Fruit fly (Drosophila melanogaster): Measurements from ENCODE around the gene CCAP.

Gene CCAP

dm6 chr3R:22726031-22726770 lies 24.3 kb upstream of the CCAP start, which contains the start of gene RNF220:
Gene RNF220 (minus strand): TSS chr3R:22726414.
- peak; percentile 32 for TF ChIP-seq Myc (optimal IDR thresholded peaks at IDR 0.05)
- peak; percentile 15 for TF ChIP-seq fru (GFP tag; optimal IDR thresholded peaks at IDR 0.05)
- no peak for TF ChIP-seq psq (GFP tag; optimal IDR thresholded peaks at IDR 0.05)
- TF ChIP-seq HLH106 (tag; optimal IDR thresholded peaks at IDR 0.05), result peak; percentile 30
- no peak for TF ChIP-seq Jra (GFP tag; optimal IDR thresholded peaks at IDR 0.05)

dm6 chr3R:22724149-22724973 lies 22.5 kb upstream of the CCAP start, which contains the start of gene Irp-1A:
Gene Irp-1A (minus strand): TSS chr3R:22724587.
- TF ChIP-seq Hr83 (GFP tag; optimal IDR thresholded peaks at IDR 0.05; ENCODE audit: poor library complexity, severe bottlenecking) (peak; percentile 80), usp (GFP tag; optimal IDR thresholded peaks at IDR 0.05) (no peak), Jra (GFP tag; optimal IDR thresholded peaks at IDR 0.05) (peak; percentile 40), Rel (GFP tag; optimal IDR thresholded peaks at IDR 0.05) (no peak), Rel (tag; optimal IDR thresholded peaks at IDR 0.05) (peak; percentile 37), ey (GFP tag; optimal IDR thresholded peaks at IDR 0.05) (peak; percentile 23), Mio (GFP tag; optimal IDR thresholded peaks at IDR 0.05) (no peak), Vsx2 (GFP tag; optimal IDR thresholded peaks at IDR 0.05; ENCODE audit: partially characterized antibody) (no peak), brk (GFP tag; optimal IDR thresholded peaks at IDR 0.05) (no peak), Myc (optimal IDR thresholded peaks at IDR 0.05) (peak; percentile 26), foxo (GFP tag; optimal IDR thresholded peaks at IDR 0.05) (peak in 1 of 2 experiments; percentile 73), lola (GFP tag; optimal IDR thresholded peaks at IDR 0.05) (no peak), woc (GFP tag; optimal IDR thresholded peaks at IDR 0.05) (peak; percentile 63), CG32264 (GFP tag; optimal IDR thresholded peaks at IDR 0.05) (peak; percentile 27), Sp1 (GFP tag; optimal IDR thresholded peaks at IDR 0.05) (peak; percentile 75), jim (GFP tag; optimal IDR thresholded peaks at IDR 0.05) (no peak), Dfd (GFP tag; optimal IDR thresholded peaks at IDR 0.05) (no peak), Dif (GFP tag; optimal IDR thresholded peaks at IDR 0.05; ENCODE audit: partially characterized antibody) (no peak), Hnf4 (GFP tag; optimal IDR thresholded peaks at IDR 0.05) (no peak), CrebA (GFP tag; optimal IDR thresholded peaks at IDR 0.05; ENCODE audit: borderline replicate concordance) (no peak), dmrt93B (GFP tag; optimal IDR thresholded peaks at IDR 0.05) (peak; percentile 3), dsf (GFP tag; optimal IDR thresholded peaks at IDR 0.05; ENCODE audit: borderline replicate concordance) (peak; percentile 4), h (GFP tag; optimal IDR thresholded peaks at IDR 0.05) (peak; percentile 54), GATAd (GFP tag; optimal IDR thresholded peaks at IDR 0.05) (no peak), N (GFP tag; optimal IDR thresholded peaks at IDR 0.05) (no peak), sv (GFP tag; optimal IDR thresholded peaks at IDR 0.05) (peak; percentile 55), Abd-B (GFP tag; optimal IDR thresholded peaks at IDR 0.05) (no peak), sage (GFP tag; optimal IDR thresholded peaks at IDR 0.05) (peak; percentile 9), tai (GFP tag; optimal IDR thresholded peaks at IDR 0.05) (no peak), br (GFP tag; optimal IDR thresholded peaks at IDR 0.05) (peak; percentile 16), CG9705 (GFP tag; optimal IDR thresholded peaks at IDR 0.05) (peak; percentile 3), OdsH (GFP tag; optimal IDR thresholded peaks at IDR 0.05) (peak; percentile 54), Hr78 (GFP tag; optimal IDR thresholded peaks at IDR 0.05) (no peak), pan (optimal IDR thresholded peaks at IDR 0.05) (no peak), HLH106 (tag; optimal IDR thresholded peaks at IDR 0.05) (peak; percentile 68), rgr (GFP tag; optimal IDR thresholded peaks at IDR 0.05) (peak; percentile 72), psq (GFP tag; optimal IDR thresholded peaks at IDR 0.05) (peak; percentile 62), fru (GFP tag; optimal IDR thresholded peaks at IDR 0.05) (peak; percentile 51), dl (GFP tag; optimal IDR thresholded peaks at IDR 0.05; ENCODE audit: insufficient read depth in 1 of 2, partially characterized antibody in 2 of 2) (no peak)
